Worm (Caenorhabditis elegans): ENCODE results near the gene ugt-58.

Gene ugt-58

ce11 chrII:9586734-9587209, at the start of gene ugt-58:
TSS of gene ugt-58 (minus strand) at chrII:9586784.
- no peak for TF ChIP-seq unc-62 (GFP tag; optimal IDR thresholded peaks at IDR 0.05)

ce11 chrII:9636300-9636699, 49.7 kb upstream of the ugt-58 start, which contains the start of gene ZK1307.7:
TSS of gene ZK1307.7 (plus strand) at chrII:9636600.
- no peak for TF ChIP-seq unc-62 (GFP tag; optimal IDR thresholded peaks at IDR 0.05)

DNA sequence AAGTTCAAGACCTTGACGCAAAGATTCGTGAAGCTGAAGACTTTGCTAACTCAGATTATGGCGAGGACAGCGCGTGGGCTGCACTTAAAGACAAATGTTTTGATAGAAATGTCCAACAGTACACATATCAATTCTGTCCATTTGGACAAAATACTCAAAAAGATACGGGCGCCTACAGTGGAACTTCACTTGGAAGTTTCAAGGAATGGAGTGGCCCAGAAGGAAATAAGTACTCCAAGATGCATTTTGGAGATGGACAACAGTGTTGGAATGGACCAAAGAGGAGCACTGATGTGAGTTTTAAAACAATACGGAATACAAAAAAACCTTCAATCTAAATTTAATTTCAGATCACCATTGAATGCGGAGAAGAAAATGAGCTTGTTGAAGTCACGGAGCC, 39.3 kb upstream of the ugt-58 start:
- TF ChIP-seq unc-62 (GFP tag; optimal IDR thresholded peaks at IDR 0.05): no peak

DNA sequence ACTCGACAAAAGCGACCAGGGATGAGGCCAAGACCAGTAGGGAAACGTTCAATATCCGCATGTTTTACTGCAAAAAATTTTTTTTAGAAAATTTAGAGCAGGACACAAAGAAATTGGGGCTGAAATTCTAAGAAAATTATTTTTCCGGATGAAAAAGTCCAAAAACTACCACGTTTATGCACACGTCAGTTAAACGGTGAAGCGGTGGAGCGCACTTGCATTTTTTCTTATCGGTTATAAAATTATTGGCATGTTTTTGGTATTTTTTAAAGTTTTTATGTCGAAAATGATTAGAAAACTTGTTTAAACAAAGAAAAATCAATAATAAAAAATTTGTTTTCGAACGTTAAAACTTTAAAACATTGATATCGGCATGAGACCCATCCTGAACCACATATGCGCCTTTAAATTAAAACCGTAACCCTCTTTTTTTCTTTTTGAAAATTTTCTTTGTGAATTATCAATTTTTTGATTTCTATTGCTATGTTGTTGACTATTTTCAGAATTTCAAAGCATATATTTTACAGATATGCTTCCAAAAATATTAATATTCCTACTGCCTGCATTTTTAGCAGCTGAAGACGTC, 37.6 kb upstream of the ugt-58 start, which contains the start of the genes dnj-20 and ZK1307.8:
Gene dnj-20, minus strand, starts transcription at position 67 of the 586 bp plus-strand sequence.
Gene ZK1307.8, plus strand, starts transcription at position 504 of the 586 bp plus-strand sequence.
- TF ChIP-seq unc-62 (GFP tag; optimal IDR thresholded peaks at IDR 0.05): no peak

ce11 chrII:9621913-9622348, 35.3 kb upstream of the ugt-58 start:
- no peak for TF ChIP-seq unc-62 (GFP tag; optimal IDR thresholded peaks at IDR 0.05)

- TF ChIP-seq unc-62 (GFP tag; optimal IDR thresholded peaks at IDR 0.05): no peak
Measured at ce11 chrII:9621121-9621520, 34.5 kb upstream of the ugt-58 start.

DNA sequence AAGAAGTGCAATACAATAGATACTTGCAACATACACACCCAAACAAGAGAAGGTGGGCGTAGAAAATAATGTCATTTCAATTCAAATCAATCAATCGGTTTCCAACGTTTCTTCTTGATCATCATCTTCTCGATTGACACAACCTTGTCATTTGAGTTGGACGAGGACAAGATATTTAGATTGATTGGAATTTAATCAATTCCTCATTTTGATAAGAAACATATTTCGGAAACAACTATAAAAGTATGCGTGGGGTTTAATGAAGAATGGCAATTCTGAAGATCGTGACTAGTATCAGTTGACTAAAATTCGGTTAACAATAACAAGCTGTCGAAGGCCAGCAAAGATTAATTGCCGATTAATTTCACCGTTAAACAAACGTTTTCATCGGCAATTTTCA, 34.0 kb upstream of the ugt-58 start:
- TF ChIP-seq unc-62 (GFP tag; optimal IDR thresholded peaks at IDR 0.05): no peak

DNA sequence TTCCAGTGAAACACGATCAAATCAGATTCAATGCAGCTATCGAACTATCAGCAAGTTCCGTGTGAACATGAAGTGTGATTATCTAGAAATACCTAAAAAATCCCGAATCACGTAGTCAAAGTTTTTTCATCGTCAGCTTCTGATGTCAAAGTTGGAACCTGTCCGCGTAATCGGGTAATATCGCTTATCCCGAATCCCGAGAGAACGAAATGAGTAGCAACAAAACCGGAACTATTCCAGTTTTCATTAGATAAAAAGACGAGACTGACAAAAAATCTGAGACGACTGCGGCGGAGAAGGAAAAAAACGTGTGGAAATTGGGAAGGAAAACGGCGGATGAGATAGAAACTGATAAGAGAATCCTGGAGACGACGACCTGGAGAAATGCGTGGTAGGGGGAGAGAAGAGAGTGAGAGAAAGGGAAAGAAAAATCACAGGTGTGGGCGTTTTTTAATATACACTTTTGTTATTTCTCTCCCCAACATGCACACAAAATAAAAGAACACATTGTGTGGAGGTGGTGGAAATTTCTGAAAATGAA, 33.5 kb upstream of the ugt-58 start:
- TF ChIP-seq unc-62 (GFP tag; optimal IDR thresholded peaks at IDR 0.05): no peak

ce11 chrII:9619402-9619862, 32.8 kb upstream of the ugt-58 start:
- no peak for TF ChIP-seq unc-62 (GFP tag; optimal IDR thresholded peaks at IDR 0.05)

ce11 chrII:9618759-9619158, 32.2 kb upstream of the ugt-58 start:
- no peak for TF ChIP-seq unc-62 (GFP tag; optimal IDR thresholded peaks at IDR 0.05)

- TF ChIP-seq unc-62 (GFP tag; optimal IDR thresholded peaks at IDR 0.05): no peak
Measured at ce11 chrII:9617902-9618245, 31.3 kb upstream of the ugt-58 start.

- TF ChIP-seq unc-62 (GFP tag; optimal IDR thresholded peaks at IDR 0.05): no peak
Measured at ce11 chrII:9617039-9617901, 30.7 kb upstream of the ugt-58 start, which contains the start of gene hal-3. TSS of gene hal-3 (minus strand) at chrII:9617125.

- TF ChIP-seq unc-62 (GFP tag; optimal IDR thresholded peaks at IDR 0.05): no peak
Measured at ce11 chrII:9614728-9615127, 28.1 kb upstream of the ugt-58 start, which contains the start of gene hlh-6. TSS of gene hlh-6 (minus strand) at chrII:9614828.

- TF ChIP-seq unc-62 (GFP tag; optimal IDR thresholded peaks at IDR 0.05): no peak
Measured at ce11 chrII:9611347-9611923, 24.9 kb upstream of the ugt-58 start, which contains the start of the genes T15H9.5 and T15H9.4. TSS of gene T15H9.5 (minus strand) at chrII:9611447. TSS of gene T15H9.4 (plus strand) at chrII:9611873.

DNA sequence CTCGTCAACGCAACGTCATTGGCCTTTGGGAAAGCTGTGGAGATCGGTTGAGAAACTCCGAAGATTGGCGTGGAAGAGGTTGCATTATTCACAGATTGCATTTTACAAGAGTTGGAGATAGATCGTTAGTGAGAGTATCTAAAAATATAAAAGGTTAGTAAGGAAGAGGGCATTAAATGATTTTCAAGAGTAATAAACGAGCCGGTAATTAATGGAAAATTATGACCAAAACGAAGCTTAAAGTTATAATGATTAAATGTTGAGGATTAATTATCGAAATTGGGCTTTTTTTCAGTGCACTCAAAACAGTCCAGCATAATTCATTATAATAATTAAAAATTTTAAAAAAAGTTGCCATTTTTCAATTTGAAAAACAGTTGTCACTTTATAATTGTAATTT, 22.7 kb upstream of the ugt-58 start, which contains the start of gene pap-2:
Gene pap-2, minus strand, starts transcription at position 101 of the 400 bp plus-strand sequence.
- no peak for TF ChIP-seq unc-62 (GFP tag; optimal IDR thresholded peaks at IDR 0.05)

DNA sequence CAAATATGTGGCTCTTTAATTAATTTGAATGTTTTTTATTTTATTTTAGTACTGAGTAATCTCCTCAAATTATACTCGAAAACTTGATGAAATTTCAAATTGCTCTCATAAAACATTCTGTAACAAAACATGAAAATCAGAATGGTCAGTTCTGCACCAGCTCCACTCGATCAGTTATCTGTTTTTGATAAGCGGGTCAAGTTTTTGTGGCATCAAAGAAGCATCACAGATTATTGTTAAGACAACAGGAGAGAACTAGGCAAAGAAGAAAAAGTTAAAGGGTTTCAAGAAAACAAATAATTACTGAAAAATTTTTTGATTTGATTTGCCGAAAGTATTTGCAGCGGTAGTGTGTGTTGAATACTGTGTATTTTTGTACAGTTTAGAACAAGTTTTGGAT, 20.6 kb upstream of the ugt-58 start:
- TF ChIP-seq unc-62 (GFP tag; optimal IDR thresholded peaks at IDR 0.05): no peak
